Fruit fly (Drosophila melanogaster) whole organism, embryonic: Measurements from ENCODE around the gene Bug22.
A peak's percentile ranks its signal among the peaks of the same experiment; 100 is the strongest.

Source experiments
- Ada2b ChIP-seq: fragments of 200-800 bp; sonication (Bioruptor generic); IDR thresholded peaks from 2 replicates; pipeline ENCODE4 v1.3.6; 2022; ENCODE audit warnings: missing biosample characterization, missing genetic modification characterization
- Atf-2 ChIP-seq: fragments of 200-800 bp; sonication (Bioruptor generic); optimal IDR thresholded peaks from 2 replicates; lab custom pipeline; 2016; ENCODE audit warnings: missing biosample characterization, missing genetic modification characterization
- B-H1 ChIP-seq: fragments of 200-800 bp; sonication (Bioruptor generic); IDR thresholded peaks from 3 replicates; pipeline ENCODE4 v1.3.6; 2022; ENCODE audit warnings: missing biosample characterization, missing genetic modification characterization
- CG10209 ChIP-seq: fragments of 200-800 bp; sonication (Bioruptor generic); optimal IDR thresholded peaks from 3 replicates; lab custom pipeline; 2017; ENCODE audit warnings: missing biosample characterization, mild to moderate bottlenecking, missing genetic modification characterization, missing genetic modification reagents
- CG10431 ChIP-seq: fragments of 200-800 bp; sonication (Bioruptor generic); optimal IDR thresholded peaks from 3 replicates; lab custom pipeline; 2018; ENCODE audit warnings: missing biosample characterization, mild to moderate bottlenecking, missing genetic modification characterization
- CG10543 ChIP-seq: fragments of 200-800 bp; sonication (Bioruptor generic); optimal IDR thresholded peaks from 3 replicates; lab custom pipeline; 2017; ENCODE audit warnings: missing biosample characterization, mild to moderate bottlenecking, missing genetic modification characterization, moderate library complexity
- CG11093 ChIP-seq: fragments of 200-800 bp; sonication (Bioruptor generic); IDR thresholded peaks from 3 replicates; pipeline ENCODE4 v1.3.6; 2022; ENCODE audit warnings: missing biosample characterization, missing genetic modification characterization
- CG11398 ChIP-seq: fragments of 200-800 bp; sonication (Bioruptor generic); optimal IDR thresholded peaks from 2 replicates; lab custom pipeline; 2016; ENCODE audit warnings: missing biosample characterization, missing genetic modification characterization
- CG12219 ChIP-seq: fragments of 200-800 bp; sonication (Bioruptor generic); optimal IDR thresholded peaks from 3 replicates; lab custom pipeline; 2018; ENCODE audit warnings: missing biosample characterization, mild to moderate bottlenecking, missing genetic modification characterization
- CG12236 ChIP-seq: fragments of 200-800 bp; sonication (Bioruptor generic); optimal IDR thresholded peaks from 2 replicates; lab custom pipeline; 2016; ENCODE audit warnings: missing biosample characterization, missing genetic modification characterization
- CG1233 ChIP-seq: fragments of 200-800 bp; sonication (Bioruptor generic); optimal IDR thresholded peaks from 4 replicates; lab custom pipeline; 2018; ENCODE audit warnings: missing biosample characterization, mild to moderate bottlenecking, missing genetic modification characterization
- CG14710 ChIP-seq: fragments of 200-800 bp; sonication (Bioruptor generic); optimal IDR thresholded peaks from 3 replicates; lab custom pipeline; 2019; ENCODE audit warnings: missing biosample characterization, mild to moderate bottlenecking, missing genetic modification characterization, moderate library complexity
- CG1529 ChIP-seq: fragments of 200-800 bp; sonication (Bioruptor generic); optimal IDR thresholded peaks from 3 replicates; lab custom pipeline; 2018; ENCODE audit warnings: missing biosample characterization, missing genetic modification characterization
- CG17359 ChIP-seq: fragments of 200-800 bp; sonication (Bioruptor generic); optimal IDR thresholded peaks from 3 replicates; lab custom pipeline; 2018; ENCODE audit warnings: missing biosample characterization, mild to moderate bottlenecking, missing genetic modification characterization, moderate library complexity
- CG17361 ChIP-seq: fragments of 200-800 bp; sonication (Bioruptor generic); IDR thresholded peaks from 3 replicates; pipeline ENCODE4 v1.3.6; 2022; ENCODE audit warnings: missing biosample characterization, missing genetic modification characterization
- CG17568 ChIP-seq: fragments of 200-800 bp; sonication (Bioruptor generic); optimal IDR thresholded peaks from 2 replicates; lab custom pipeline; 2018; ENCODE audit warnings: missing biosample characterization, mild to moderate bottlenecking, missing genetic modification characterization, moderate library complexity
- CG18764 ChIP-seq: fragments of 200-800 bp; sonication (Bioruptor generic); optimal IDR thresholded peaks from 3 replicates; lab custom pipeline; 2016; ENCODE audit warnings: missing biosample characterization, missing genetic modification characterization
- CG2202 ChIP-seq: fragments of 200-800 bp; sonication (Bioruptor generic); optimal IDR thresholded peaks from 2 replicates; lab custom pipeline; 2018; ENCODE audit warnings: missing biosample characterization, mild to moderate bottlenecking, missing genetic modification characterization
- CG2678 ChIP-seq: fragments of 200-800 bp; sonication (Bioruptor generic); optimal IDR thresholded peaks from 3 replicates; lab custom pipeline; 2019; ENCODE audit warnings: missing biosample characterization, mild to moderate bottlenecking, missing genetic modification characterization, moderate library complexity
- CG2889 ChIP-seq: fragments of 200-800 bp; sonication (Bioruptor generic); IDR thresholded peaks from 3 replicates; pipeline ENCODE4 v1.3.6; 2022; ENCODE audit warnings: missing biosample characterization, missing genetic modification characterization
- CG30431 ChIP-seq: fragments of 200-800 bp; sonication (Bioruptor generic); optimal IDR thresholded peaks from 2 replicates; lab custom pipeline; 2017; ENCODE audit warnings: missing biosample characterization, missing genetic modification characterization
- CG32772 ChIP-seq: fragments of 200-800 bp; sonication (Bioruptor generic); IDR thresholded peaks from 2 replicates; pipeline ENCODE4 v1.3.6; 2022; ENCODE audit warnings: missing biosample characterization, missing genetic modification characterization
- CG34422 ChIP-seq: fragments of 200-800 bp; sonication (Bioruptor generic); IDR thresholded peaks from 3 replicates; pipeline ENCODE4 v1.3.6; 2022; ENCODE audit warnings: missing biosample characterization, missing genetic modification characterization
- CG4328 ChIP-seq: fragments of 200-800 bp; sonication (Bioruptor generic); optimal IDR thresholded peaks from 3 replicates; lab custom pipeline; 2017; ENCODE audit warnings: missing biosample characterization, missing genetic modification reagents, missing genetic modification characterization
- CG43689 ChIP-seq: fragments of 200-800 bp; sonication (Bioruptor generic); IDR thresholded peaks from 2 replicates; pipeline ENCODE4 v1.3.6; 2022; ENCODE audit warnings: missing biosample characterization, missing genetic modification characterization
- CG4617 ChIP-seq: fragments of 200-800 bp; sonication (Bioruptor generic); optimal IDR thresholded peaks from 3 replicates; lab custom pipeline; 2016; ENCODE audit warnings: missing biosample characterization, missing genetic modification characterization, borderline replicate concordance
- CG8290 ChIP-seq, 3 experiments: fragments of 200-800 bp; sonication (Bioruptor generic); optimal IDR thresholded peaks; 2 replicates each; lab custom pipeline; 2016 to 2019; ENCODE audit warnings: missing biosample characterization in 3 of 3, missing genetic modification characterization in 3 of 3, mild to moderate bottlenecking in 2 of 3, moderate library complexity in 1 of 3
- CkIIα-i1 ChIP-seq: fragments of 200-800 bp; sonication (Bioruptor generic); IDR thresholded peaks from 2 replicates; pipeline ENCODE4 v1.3.6; 2022; ENCODE audit warnings: missing biosample characterization, missing genetic modification characterization
- Dll ChIP-seq: fragments of 200-800 bp; sonication (Bioruptor generic); IDR thresholded peaks from 4 replicates; pipeline ENCODE4 v1.3.6; 2022; ENCODE audit warnings: missing biosample characterization, missing genetic modification characterization; ENCODE audit not compliant: partially characterized antibody
- Elba2 ChIP-seq: fragments of 200-800 bp; sonication (Bioruptor generic); optimal IDR thresholded peaks from 3 replicates; lab custom pipeline; 2016; ENCODE audit warnings: missing biosample characterization, missing genetic modification characterization
- Mrtf ChIP-seq: fragments of 200-800 bp; sonication (Bioruptor generic); IDR thresholded peaks from 3 replicates; pipeline ENCODE4 v1.3.6; 2022; ENCODE audit warnings: missing biosample characterization, missing genetic modification characterization
- Oaz ChIP-seq: fragments of 200-800 bp; sonication (Bioruptor generic); IDR thresholded peaks from 2 replicates; pipeline ENCODE4 v1.3.6; 2022; ENCODE audit warnings: missing biosample characterization, missing genetic modification characterization
- Rx ChIP-seq: fragments of 200-800 bp; sonication (Bioruptor generic); IDR thresholded peaks from 2 replicates; pipeline ENCODE4 v1.3.6; 2022; ENCODE audit warnings: missing biosample characterization, missing genetic modification characterization
- Sry-δ ChIP-seq: fragments of 200-800 bp; sonication (Bioruptor generic); optimal IDR thresholded peaks from 2 replicates; lab custom pipeline; 2016; ENCODE audit warnings: missing biosample characterization, missing genetic modification characterization
- crol ChIP-seq: fragments of 200-800 bp; sonication (Bioruptor generic); IDR thresholded peaks from 2 replicates; pipeline ENCODE4 v1.3.6; 2022; ENCODE audit warnings: missing biosample characterization, missing genetic modification characterization
- disco-r ChIP-seq: fragments of 200-800 bp; sonication (Bioruptor generic); optimal IDR thresholded peaks from 2 replicates; lab custom pipeline; 2016; ENCODE audit warnings: missing biosample characterization, missing genetic modification characterization
- grau ChIP-seq: fragments of 200-800 bp; optimal IDR thresholded peaks from 3 replicates; lab custom pipeline; 2019; ENCODE audit warnings: missing biosample characterization, mild to moderate bottlenecking, missing genetic modification characterization, moderate library complexity
- hb ChIP-seq: fragments of 200-800 bp; sonication (Bioruptor generic); IDR thresholded peaks from 3 replicates; pipeline ENCODE4 v1.3.6; 2022; ENCODE audit warnings: missing biosample characterization, missing genetic modification characterization; ENCODE audit not compliant: partially characterized antibody
- jumu ChIP-seq: fragments of 200-800 bp; sonication (Bioruptor generic); optimal IDR thresholded peaks from 3 replicates; lab custom pipeline; 2016; ENCODE audit warnings: missing biosample characterization, missing genetic modification characterization
- lilli ChIP-seq: fragments of 200-800 bp; sonication (Bioruptor generic); optimal IDR thresholded peaks from 3 replicates; lab custom pipeline; 2016; ENCODE audit warnings: missing biosample characterization, missing genetic modification characterization
- otp ChIP-seq: fragments of 200-800 bp; sonication (Bioruptor generic); IDR thresholded peaks from 3 replicates; pipeline ENCODE4, ENCODE4 v1.3.6; 2022; ENCODE audit warnings: missing biosample characterization, missing genetic modification characterization
- pho ChIP-seq: fragments of 200-800 bp; sonication (Bioruptor generic); optimal IDR thresholded peaks from 2 replicates; lab custom pipeline; 2016; ENCODE audit warnings: missing biosample characterization, missing genetic modification characterization
- salm ChIP-seq: fragments of 200-800 bp; sonication (Bioruptor generic); optimal IDR thresholded peaks from 2 replicates; lab custom pipeline; 2018; ENCODE audit warnings: missing biosample characterization, mild to moderate bottlenecking, missing genetic modification characterization
- schlank ChIP-seq: fragments of 200-800 bp; sonication (Bioruptor generic); optimal IDR thresholded peaks from 2 replicates; lab custom pipeline; 2018; ENCODE audit warnings: missing biosample characterization, mild to moderate bottlenecking, missing genetic modification characterization
- sd ChIP-seq: fragments of 200-800 bp; sonication (Bioruptor generic); optimal IDR thresholded peaks from 3 replicates; lab custom pipeline; 2018; ENCODE audit warnings: missing biosample characterization, mild to moderate bottlenecking, missing genetic modification characterization, moderate library complexity
- seq ChIP-seq: fragments of 200-800 bp; sonication (Bioruptor generic); IDR thresholded peaks from 2 replicates; pipeline ENCODE4 v1.3.6; 2022; ENCODE audit warnings: missing biosample characterization, missing genetic modification characterization
- ssp ChIP-seq: fragments of 200-800 bp; sonication (Bioruptor generic); IDR thresholded peaks from 2 replicates; pipeline ENCODE4 v1.3.6; 2022; ENCODE audit warnings: missing biosample characterization, missing genetic modification characterization
- stc ChIP-seq: fragments of 200-800 bp; sonication (Bioruptor generic); IDR thresholded peaks from 2 replicates; pipeline ENCODE4 v1.3.6; 2022; ENCODE audit warnings: missing biosample characterization, missing genetic modification characterization
- wor ChIP-seq: fragments of 200-800 bp; sonication (Bioruptor generic); IDR thresholded peaks from 2 replicates; pipeline ENCODE4 v1.3.6; 2022; ENCODE audit warnings: missing biosample characterization, missing genetic modification characterization

Bug22 gene

DNA sequence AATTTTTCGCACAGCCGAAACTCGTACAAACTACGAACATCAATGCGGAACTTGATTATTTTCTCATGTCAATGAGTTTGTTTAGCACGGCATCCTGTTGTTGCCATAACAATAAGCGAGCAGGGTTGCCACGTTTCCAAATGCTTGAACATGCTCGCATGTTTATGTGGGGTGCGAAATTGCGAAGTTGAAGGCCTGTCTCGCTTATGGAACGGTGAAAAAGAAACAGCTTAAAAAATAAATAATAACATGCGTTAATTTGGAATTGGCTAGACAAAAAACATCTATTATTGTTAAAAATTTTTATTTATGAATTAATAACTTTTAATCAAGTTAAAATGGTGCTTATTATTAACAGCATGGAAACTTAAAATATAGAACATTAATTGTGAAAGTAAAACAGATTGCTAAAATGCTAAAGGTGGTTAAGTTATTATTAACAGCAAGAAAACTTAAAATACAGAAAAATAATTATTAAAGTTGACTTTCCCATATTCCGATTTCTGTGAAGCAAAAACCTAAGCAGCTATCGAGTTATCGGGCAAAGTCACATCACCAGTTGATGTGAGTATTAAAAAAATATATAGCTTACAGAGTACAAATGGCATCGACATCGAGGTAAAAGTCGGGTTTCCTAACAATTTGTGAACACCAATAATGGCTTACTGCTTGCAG is at the start of gene Bug22, which contains the start of gene TfIIB (continued):
- TF ChIP-seq jumu (GFP tag; lab: Kevin White, UChicago) = peak; percentile 61
- TF ChIP-seq salm (tag; lab: Kevin White, UChicago) = peak; percentile 17
- peak; percentile 45; the same call in 1 of the 2 replicates for TF ChIP-seq CG32772 (GFP tag; lab: Robert Waterston, UW)
- peak; percentile 60 for TF ChIP-seq Ada2b
- TF ChIP-seq Elba2 (GFP tag; lab: Kevin White, UChicago) = peak; percentile 87
- peak; percentile 23; the same call in 1 of the 2 replicates for TF ChIP-seq Oaz (GFP tag; lab: Robert Waterston, UW)
- TF ChIP-seq seq (GFP tag; lab: Robert Waterston, UW) = no peak
- TF ChIP-seq CG2678 (tag; lab: Kevin White, UChicago) = no peak
- peak; percentile 62 for TF ChIP-seq CG18764 (GFP tag; lab: Kevin White, UChicago)
- no peak for TF ChIP-seq CkIIα-i1 (GFP tag; lab: Robert Waterston, UW)
- TF ChIP-seq wor (GFP tag; lab: Robert Waterston, UW) = no peak
- peak; percentile 68 for TF ChIP-seq CG17359 (tag; lab: Kevin White, UChicago)
- TF ChIP-seq B-H1 (GFP tag; lab: Robert Waterston, UW) = peak; percentile 43; the same call in 1 of the 3 replicates
- peak; percentile 6 for TF ChIP-seq CG1529 (GFP tag; lab: Kevin White, UChicago)
- peak; percentile 18 for TF ChIP-seq CG10431
- TF ChIP-seq CG1233 = peak; percentile 66
- peak; percentile 65 for TF ChIP-seq stc (GFP tag; lab: Robert Waterston, UW)
- TF ChIP-seq Dll (GFP tag; lab: Robert Waterston, UW) = peak; percentile 55; the same call in 2 of the 4 replicates
- TF ChIP-seq CG17361 (GFP tag; lab: Robert Waterston, UW) = peak; percentile 83; the same call in 2 of the 3 replicates
- no peak for TF ChIP-seq CG43689 (GFP tag; lab: Robert Waterston, UW)
- TF ChIP-seq Sry-δ (GFP tag; lab: Kevin White, UChicago) = peak; percentile 74
- TF ChIP-seq CG4328 (GFP tag; lab: Kevin White, UChicago) = peak; percentile 44
- TF ChIP-seq CG8290 (GFP tag; optimal IDR thresholded peaks at IDR 0.05; lab: Kevin White, UChicago) = peak; percentile 78
- TF ChIP-seq CG8290 (tag; optimal IDR thresholded peaks at IDR 0.05; lab: Kevin White, UChicago) = peak; percentile 90 to 92
- peak; percentile 86 for TF ChIP-seq lilli (GFP tag; lab: Kevin White, UChicago)
- TF ChIP-seq CG2202 = peak; percentile 21
- TF ChIP-seq schlank (tag; lab: Kevin White, UChicago) = peak; percentile 33
- TF ChIP-seq sd = no peak
- no peak for TF ChIP-seq CG30431 (GFP tag; lab: Kevin White, UChicago)
- peak; percentile 40 for TF ChIP-seq Rx (GFP tag; lab: Robert Waterston, UW)
- peak; percentile 27 for TF ChIP-seq CG4617 (GFP tag; lab: Kevin White, UChicago)
- TF ChIP-seq CG2889 (GFP tag; lab: Robert Waterston, UW) = peak; percentile 64; the same call in 1 of the 3 replicates
- TF ChIP-seq CG17568 (GFP tag; lab: Kevin White, UChicago) = no peak
- peak; percentile 69 for TF ChIP-seq pho (GFP tag; lab: Kevin White, UChicago)
- no peak for TF ChIP-seq disco-r (GFP tag; lab: Kevin White, UChicago)
- peak; percentile 78; the same call in 2 of the 3 replicates for TF ChIP-seq otp
- TF ChIP-seq Mrtf = no peak; the same call in 2 of the 3 replicates
- TF ChIP-seq CG12236 (GFP tag; lab: Kevin White, UChicago) = peak; percentile 41
- no peak for TF ChIP-seq CG11398
- no peak for TF ChIP-seq crol (GFP tag; lab: Robert Waterston, UW)
- TF ChIP-seq CG12219 (GFP tag; lab: Kevin White, UChicago) = peak; percentile 28
- peak; percentile 73 for TF ChIP-seq grau (tag; lab: Kevin White, UChicago)
- peak; percentile 29; the same call in 1 of the 3 replicates for TF ChIP-seq CG11093
- TF ChIP-seq CG10543 (GFP tag; lab: Kevin White, UChicago) = peak; percentile 80
- TF ChIP-seq CG34422 (GFP tag; lab: Robert Waterston, UW) = peak; percentile 72
- TF ChIP-seq Atf-2 (GFP tag; lab: Kevin White, UChicago) = peak; percentile 53
- TF ChIP-seq ssp = peak; percentile 57
- peak; percentile 79 for TF ChIP-seq CG14710 (tag; lab: Kevin White, UChicago)
- peak; percentile 52 for TF ChIP-seq CG10209
- TF ChIP-seq hb (GFP tag; lab: Robert Waterston, UW) = no peak
